Worm (Caenorhabditis elegans): Measurements from ENCODE around the gene flp-25.
A peak's percentile ranks its signal among the peaks of the same experiment; 100 is the strongest.

Gene flp-25

DNA sequence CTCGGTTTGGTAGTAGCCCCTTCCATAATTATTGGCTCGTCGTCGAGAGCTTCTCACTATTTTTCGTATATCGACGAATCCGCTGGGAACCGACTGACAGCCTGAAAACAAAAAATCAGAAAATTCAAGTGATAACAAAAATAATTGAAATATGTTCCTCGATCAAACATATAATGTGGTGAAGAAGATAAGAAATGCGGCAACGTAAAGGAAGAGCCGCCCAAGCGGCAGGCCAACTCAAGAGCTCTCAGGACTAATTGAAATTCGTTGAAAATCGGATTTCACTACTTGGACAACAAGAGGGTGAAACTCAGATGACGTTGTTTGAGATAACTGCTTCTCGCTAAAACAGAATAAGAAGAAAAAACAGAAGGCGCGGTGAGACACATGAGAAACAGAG, 28.7 kb downstream of the flp-25 start, which contains the start of gene slc-17.2:
Gene slc-17.2 (minus strand): TSS at position 101 of the 400 bp plus-strand sequence.
- TF ChIP-seq T22C8.4 (GFP tag; IDR thresholded peaks at IDR 0.05) (no peak), klf-2 (GFP tag; conservative IDR thresholded peaks at IDR 0.05) (no peak), ztf-23 (GFP tag; IDR thresholded peaks at IDR 0.05) (no peak), tab-1 (GFP tag; IDR thresholded peaks at IDR 0.05) (no peak), ref-1 (GFP tag; conservative IDR thresholded peaks at IDR 0.05) (no peak), cog-1 (tag; optimal IDR thresholded peaks at IDR 0.05) (no peak), ztf-29 (GFP tag; IDR thresholded peaks at IDR 0.05) (no peak)

DNA sequence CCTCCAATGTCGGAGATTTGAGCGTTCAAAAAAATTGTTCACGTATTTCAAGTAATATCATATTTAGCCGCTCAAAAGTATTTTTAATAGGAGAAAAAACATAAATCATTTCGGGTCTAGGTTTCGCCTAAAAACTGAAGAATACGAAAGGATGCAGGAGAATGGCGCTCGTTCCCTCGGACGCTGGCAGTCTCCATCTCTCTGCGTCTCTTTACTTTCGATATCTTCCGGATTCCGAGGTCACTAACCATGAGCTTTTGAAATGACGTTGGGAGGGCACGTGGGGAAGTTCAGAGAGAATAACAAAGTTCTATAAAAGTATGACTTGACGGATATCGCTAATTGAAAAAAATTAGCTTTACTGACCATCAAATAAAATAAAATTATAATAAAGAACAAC, 29.6 kb downstream of the flp-25 start:
- no peak for TF ChIP-seq flt-1 (GFP tag; IDR thresholded peaks at IDR 0.05)
- TF ChIP-seq cog-1 (tag; optimal IDR thresholded peaks at IDR 0.05): no peak
- TF ChIP-seq ztf-29 (GFP tag; IDR thresholded peaks at IDR 0.05): no peak
- no peak for TF ChIP-seq T22C8.4 (GFP tag; IDR thresholded peaks at IDR 0.05)
- no peak for TF ChIP-seq klf-2 (GFP tag; conservative IDR thresholded peaks at IDR 0.05)
- no peak for TF ChIP-seq ref-1 (GFP tag; conservative IDR thresholded peaks at IDR 0.05)
- no peak for TF ChIP-seq ztf-23 (GFP tag; IDR thresholded peaks at IDR 0.05)
- TF ChIP-seq med-1 (GFP tag; optimal IDR thresholded peaks at IDR 0.05; ENCODE audit: insufficient read depth): no peak
- no peak for TF ChIP-seq tab-1 (GFP tag; IDR thresholded peaks at IDR 0.05)

DNA sequence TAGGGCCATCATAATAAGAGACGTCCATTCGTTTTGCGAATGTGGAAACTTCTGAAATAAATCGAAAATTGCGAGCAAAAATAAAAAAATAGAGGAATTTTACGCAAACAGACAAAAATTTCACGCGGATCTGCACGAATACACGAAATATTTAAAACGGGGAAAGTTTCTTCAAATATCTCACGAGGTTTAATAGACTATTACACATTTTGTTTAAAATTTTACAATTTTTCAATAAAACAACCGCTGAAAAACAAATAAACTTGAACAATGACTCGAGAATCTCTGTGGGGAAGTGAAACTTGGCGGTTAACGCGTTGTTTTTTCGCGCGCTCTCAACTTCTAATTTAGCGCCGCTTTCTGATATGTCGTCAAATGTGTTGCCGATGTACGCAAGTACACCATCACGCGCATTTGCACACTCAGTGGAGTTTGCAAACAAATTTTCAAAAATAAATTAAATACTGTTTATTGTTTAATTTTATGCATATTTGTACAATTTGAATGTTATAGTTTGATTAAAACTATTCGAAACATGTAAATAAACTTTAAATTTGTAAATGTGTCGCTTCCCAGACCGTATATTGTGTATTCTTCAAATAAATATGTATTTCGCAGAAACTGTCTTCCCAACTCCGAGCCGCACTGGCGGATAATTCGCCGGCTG, 31.9 kb downstream of the flp-25 start, which contains the start of the genes gpr-2 and rgr-1:
Gene gpr-2 (minus strand): TSS at position 51 of the 667 bp plus-strand sequence.
Gene rgr-1 (plus strand): TSS at position 617 of the 667 bp plus-strand sequence.
- TF ChIP-seq ztf-23 (GFP tag; IDR thresholded peaks at IDR 0.05): no peak

DNA sequence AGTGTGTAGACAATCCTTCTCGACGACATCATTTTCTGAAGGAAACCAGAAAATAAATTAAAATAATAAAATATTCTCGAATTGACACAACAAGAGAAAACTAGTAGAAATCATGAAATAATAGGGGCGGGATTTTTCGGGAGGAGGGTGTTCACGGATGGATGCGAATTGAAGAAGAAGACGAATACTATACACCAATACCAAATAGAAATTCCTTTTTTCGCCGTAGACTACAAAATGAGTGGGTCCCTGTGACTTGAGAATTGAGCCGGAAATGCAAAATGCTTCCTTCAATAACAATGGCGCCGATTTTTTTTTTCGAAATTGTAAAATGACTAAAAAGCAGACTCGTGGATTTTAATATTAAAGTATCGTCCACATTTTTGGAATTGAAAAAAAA, 39.7 kb downstream of the flp-25 start, which contains the start of gene nlp-48:
Gene nlp-48 (minus strand): TSS at position 101 of the 400 bp plus-strand sequence.
- TF ChIP-seq ztf-29 (GFP tag; IDR thresholded peaks at IDR 0.05): no peak
- no peak for TF ChIP-seq ztf-23 (GFP tag; IDR thresholded peaks at IDR 0.05)
- TF ChIP-seq ref-1 (GFP tag; conservative IDR thresholded peaks at IDR 0.05): no peak
- TF ChIP-seq cog-1 (tag; optimal IDR thresholded peaks at IDR 0.05): no peak
- no peak for TF ChIP-seq tab-1 (GFP tag; IDR thresholded peaks at IDR 0.05)
- no peak for TF ChIP-seq T22C8.4 (GFP tag; IDR thresholded peaks at IDR 0.05)

DNA sequence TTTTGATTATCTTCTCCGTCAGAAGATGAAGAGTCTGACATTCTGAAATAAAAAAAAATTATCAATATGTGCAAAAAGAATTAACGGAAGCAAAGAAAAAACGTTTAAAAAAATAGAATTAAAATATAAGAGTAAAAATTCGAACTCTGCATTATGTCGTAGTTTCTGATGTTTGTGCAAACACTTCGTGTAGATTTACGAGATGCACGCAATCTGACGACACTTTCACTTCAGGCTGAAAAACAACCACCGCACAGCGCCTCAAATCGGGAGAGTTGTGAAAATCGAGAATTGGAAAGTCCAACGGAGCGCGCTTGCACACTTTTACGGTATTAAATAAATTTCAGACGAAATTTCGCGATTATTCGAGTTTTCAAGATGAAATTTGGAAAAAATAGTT, 45.3 kb downstream of the flp-25 start, which contains the start of gene T26G10.1:
Gene T26G10.1 (minus strand): TSS at position 42 of the 400 bp plus-strand sequence.
- no peak for TF ChIP-seq T22C8.4 (GFP tag; IDR thresholded peaks at IDR 0.05)
- TF ChIP-seq ztf-23 (GFP tag; IDR thresholded peaks at IDR 0.05): peak; percentile 47; the same call in 1 of the 2 replicates

DNA sequence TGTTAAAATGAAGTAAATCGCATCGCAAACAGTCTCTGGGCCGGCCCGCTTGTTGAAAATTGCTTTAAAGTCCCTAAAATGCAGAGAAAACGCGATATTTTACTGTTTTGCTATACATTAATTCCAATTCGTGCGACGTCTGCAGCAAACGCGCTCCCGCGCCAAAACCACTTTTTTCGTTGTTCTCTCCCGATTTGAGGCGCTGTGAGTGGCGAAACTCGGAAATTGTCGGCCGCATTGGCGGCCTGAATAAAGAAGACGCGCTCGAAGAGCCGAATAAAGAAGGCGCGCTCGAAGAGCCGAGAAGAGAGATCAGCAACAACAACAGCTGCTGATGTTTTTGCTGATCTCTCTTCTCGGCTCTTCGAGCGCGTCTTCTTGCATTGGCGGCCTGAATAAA, 47.0 kb downstream of the flp-25 start:
- TF ChIP-seq tab-1 (GFP tag; IDR thresholded peaks at IDR 0.05): 0 out of 2 replicates have a peak, but pooled peaks have one; percentile 45

DNA sequence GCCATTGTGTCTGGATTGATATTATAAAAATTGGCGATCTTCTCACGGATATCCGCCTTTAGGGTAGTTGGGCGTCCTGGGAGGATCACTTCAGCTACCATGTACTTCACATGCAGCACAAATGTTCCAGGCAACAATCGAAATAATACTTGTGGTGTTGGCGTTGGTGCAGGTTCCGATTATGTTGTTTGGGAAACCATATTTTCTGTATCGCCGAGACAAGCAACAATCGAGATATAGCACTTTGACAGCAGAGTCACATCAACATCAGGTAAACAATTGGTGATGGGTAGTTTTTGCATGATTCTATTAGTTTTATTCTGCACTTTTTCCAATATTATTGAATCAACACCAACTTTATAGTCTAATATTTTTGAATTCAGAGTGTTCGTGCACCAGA, 52.0 kb downstream of the flp-25 start, which contains the start of gene T26G10.3:
Gene T26G10.3 (minus strand): TSS at position 101 of the 400 bp plus-strand sequence.
- TF ChIP-seq ztf-23 (GFP tag; IDR thresholded peaks at IDR 0.05) (no peak), klf-2 (GFP tag; conservative IDR thresholded peaks at IDR 0.05) (no peak), ztf-29 (GFP tag; IDR thresholded peaks at IDR 0.05) (no peak), tab-1 (GFP tag; IDR thresholded peaks at IDR 0.05) (no peak), cog-1 (tag; optimal IDR thresholded peaks at IDR 0.05) (no peak), ref-1 (GFP tag; conservative IDR thresholded peaks at IDR 0.05) (no peak), flt-1 (GFP tag; IDR thresholded peaks at IDR 0.05) (no peak), med-1 (GFP tag; optimal IDR thresholded peaks at IDR 0.05; ENCODE audit: insufficient read depth) (no peak), T22C8.4 (GFP tag; IDR thresholded peaks at IDR 0.05) (no peak)

Data from whole organism, midembryonic.